Worm (Caenorhabditis elegans) whole organism, young adult: Measurements from ENCODE around the gene C01B10.44.

Source experiments
- F22D6.2 ChIP-seq: sonication (generic microtip); optimal IDR thresholded peaks from 2 replicates; lab custom pipeline; 2016; ENCODE audit warnings: mild to moderate bottlenecking, missing genetic modification characterization, missing compliant biosample characterization
- F23B12.7 ChIP-seq: sonication (generic microtip); optimal IDR thresholded peaks from 2 replicates; lab custom pipeline; 2017; ENCODE audit warnings: missing genetic modification characterization, mild to moderate bottlenecking, missing compliant biosample characterization, antibody characterized with exemption, moderate library complexity; ENCODE audit not compliant: insufficient read depth
- F33H1.4 ChIP-seq: fragments of 200-800 bp; sonication (Bioruptor generic); IDR thresholded peaks from 2 replicates; pipeline ENCODE4 v1.3.6; 2022; ENCODE audit warnings: missing genetic modification reagents, missing genetic modification characterization, missing compliant biosample characterization
- F37B4.10 ChIP-seq: fragments of 200-800 bp; sonication (Bioruptor generic); IDR thresholded peaks from 2 replicates; pipeline ENCODE4 v1.3.6; 2022; ENCODE audit warnings: missing genetic modification characterization, missing compliant biosample characterization
- F39B2.1 ChIP-seq: fragments of 200-800 bp; sonication (Bioruptor generic); IDR thresholded peaks from 2 replicates; pipeline ENCODE4 v1.3.6; 2022; ENCODE audit warnings: missing genetic modification reagents, missing genetic modification characterization, missing compliant biosample characterization
- F55B11.4 ChIP-seq: sonication (generic microtip); optimal IDR thresholded peaks from 2 replicates; lab custom pipeline; 2016; ENCODE audit warnings: missing compliant biosample characterization, missing genetic modification characterization, borderline replicate concordance; ENCODE audit not compliant: insufficient read depth
- F57A8.1 ChIP-seq: fragments of 200-800 bp; sonication (Bioruptor generic); optimal IDR thresholded peaks from 2 replicates; lab custom pipeline; 2018; ENCODE audit warnings: mild to moderate bottlenecking, missing genetic modification characterization, moderate library complexity, missing compliant biosample characterization
- K11D2.4 ChIP-seq: fragments of 200-800 bp; sonication (Bioruptor generic); IDR thresholded peaks from 2 replicates; pipeline ENCODE4 v1.3.6; 2022; ENCODE audit warnings: missing genetic modification reagents, missing genetic modification characterization, missing compliant biosample characterization
- T26A5.8 ChIP-seq: sonication (generic microtip); optimal IDR thresholded peaks from 2 replicates; lab custom pipeline; 2016; ENCODE audit warnings: missing genetic modification characterization, missing compliant biosample characterization
- Y67H2A.10 ChIP-seq: fragments of 200-800 bp; sonication (Bioruptor generic); conservative IDR thresholded peaks from 2 replicates; pipeline ENCODE4 v1.3.6; 2022; ENCODE audit warnings: missing genetic modification reagents, missing genetic modification characterization, missing compliant biosample characterization
- Y79H2A.3 ChIP-seq: fragments of 200-800 bp; sonication (Bioruptor generic); conservative IDR thresholded peaks from 2 replicates; pipeline ENCODE4 v1.3.6; 2022; ENCODE audit warnings: missing genetic modification reagents, missing genetic modification characterization, missing compliant biosample characterization
- ama-1 ChIP-seq, 3 experiments: fragments of 150-350 bp in 1 of 3; sonication (generic microtip) in 2 of 3; optimal IDR thresholded peaks; 2 replicates each; lab custom pipeline; 2014 to 2018; ENCODE audit warnings: missing biosample characterization in 2 of 3, missing genetic modification characterization in 2 of 3, missing genetic modification reagents in 2 of 3
- aptf-2 ChIP-seq: fragments of 200-800 bp; sonication (Bioruptor generic); conservative IDR thresholded peaks from 2 replicates; pipeline ENCODE4 v1.3.6; 2022; ENCODE audit warnings: missing genetic modification reagents, missing genetic modification characterization, missing compliant biosample characterization
- athp-1 ChIP-seq: sonication (generic microtip); optimal IDR thresholded peaks from 2 replicates; lab custom pipeline; 2017; ENCODE audit warnings: mild to moderate bottlenecking, missing genetic modification characterization, missing compliant biosample characterization
- ceh-27 ChIP-seq: fragments of 200-800 bp; sonication (Bioruptor generic); optimal IDR thresholded peaks from 2 replicates; lab custom pipeline; 2018; ENCODE audit warnings: mild to moderate bottlenecking, missing genetic modification characterization, moderate library complexity, missing compliant biosample characterization
- chd-7 ChIP-seq: sonication (generic microtip); optimal IDR thresholded peaks from 2 replicates; lab custom pipeline; 2016; ENCODE audit warnings: mild to moderate bottlenecking, missing genetic modification characterization, moderate library complexity, missing compliant biosample characterization
- dpl-1 ChIP-seq: fragments of 150-350 bp; optimal IDR thresholded peaks from 2 replicates; lab custom pipeline; 2014; ENCODE audit warnings: missing biosample characterization, missing genetic modification reagents, missing genetic modification characterization
- gei-17 ChIP-seq: fragments of 200-800 bp; sonication (Bioruptor generic); optimal IDR thresholded peaks from 2 replicates; lab custom pipeline; 2018; ENCODE audit warnings: mild to moderate bottlenecking, missing genetic modification characterization, missing compliant biosample characterization
- him-1 ChIP-seq: sonication (generic microtip); optimal IDR thresholded peaks from 2 replicates; lab custom pipeline; 2016; ENCODE audit warnings: missing genotype, missing genetic modification reagents, missing genetic modification characterization, missing compliant biosample characterization
- hmg-1.2 ChIP-seq: fragments of 200-800 bp; sonication (Bioruptor generic); IDR thresholded peaks from 2 replicates; pipeline ENCODE4 v1.3.6; 2022; ENCODE audit warnings: missing genetic modification reagents, missing genetic modification characterization, missing compliant biosample characterization
- lag-1 ChIP-seq: fragments of 200-800 bp; sonication (Bioruptor generic); IDR thresholded peaks from 2 replicates; pipeline ENCODE4 v1.3.6; 2022; ENCODE audit warnings: missing genetic modification reagents, missing genetic modification characterization, missing compliant biosample characterization
- lin-26 ChIP-seq: fragments of 200-800 bp; sonication (Bioruptor generic); IDR thresholded peaks from 2 replicates; pipeline ENCODE4 v1.3.6; 2022; ENCODE audit warnings: missing genetic modification reagents, missing genetic modification characterization, missing compliant biosample characterization
- lir-1 ChIP-seq: fragments of 200-800 bp; sonication (Bioruptor generic); conservative IDR thresholded peaks from 2 replicates; pipeline ENCODE4 v1.3.6; 2022; ENCODE audit warnings: missing genetic modification reagents, missing genetic modification characterization, missing compliant biosample characterization
- mcd-1 ChIP-seq: fragments of 200-800 bp; sonication (Bioruptor generic); IDR thresholded peaks from 2 replicates; pipeline ENCODE4 v1.3.6; 2022; ENCODE audit warnings: missing genetic modification reagents, missing genetic modification characterization, missing compliant biosample characterization
- nfya-1 ChIP-seq: sonication (generic microtip); optimal IDR thresholded peaks from 2 replicates; lab custom pipeline; 2017; ENCODE audit warnings: antibody characterized with exemption, missing compliant biosample characterization, missing genetic modification characterization, borderline replicate concordance; ENCODE audit not compliant: insufficient read depth
- nhr-27 ChIP-seq: fragments of 200-800 bp; sonication (Bioruptor generic); optimal IDR thresholded peaks from 2 replicates; lab custom pipeline; 2018; ENCODE audit warnings: mild to moderate bottlenecking, missing genetic modification characterization, moderate library complexity, missing compliant biosample characterization
- nhr-90 ChIP-seq: sonication (generic microtip); optimal IDR thresholded peaks from 2 replicates; lab custom pipeline; 2016; ENCODE audit warnings: missing genotype, mild to moderate bottlenecking, missing genetic modification characterization, missing compliant biosample characterization
- pbrm-1 ChIP-seq: fragments of 200-800 bp; sonication (Bioruptor generic); IDR thresholded peaks from 2 replicates; pipeline ENCODE4 v1.3.6; 2022; ENCODE audit warnings: missing genetic modification reagents, missing genetic modification characterization, missing compliant biosample characterization
- repo-1 ChIP-seq: sonication (generic microtip); optimal IDR thresholded peaks from 2 replicates; lab custom pipeline; 2017; ENCODE audit warnings: mild to moderate bottlenecking, missing genetic modification characterization, missing compliant biosample characterization
- rpc-1 ChIP-seq, 2 experiments: fragments of 150-350 bp in 1 of 2; sonication (generic microtip) in 1 of 2; optimal IDR thresholded peaks; 2 replicates each; lab custom pipeline; 2014 to 2018; ENCODE audit warnings: missing biosample characterization in 1 of 2, missing genetic modification characterization in 1 of 2, missing genetic modification reagents in 1 of 2, missing genotype in 1 of 2
- sea-2 ChIP-seq: fragments of 200-800 bp; sonication (Bioruptor generic); IDR thresholded peaks from 2 replicates; pipeline ENCODE4 v1.3.6; 2022; ENCODE audit warnings: missing genetic modification characterization, missing compliant biosample characterization
- unc-62 ChIP-seq: fragments of 150-350 bp; optimal IDR thresholded peaks from 2 replicates; lab custom pipeline; 2014; ENCODE audit warnings: missing biosample characterization, missing genetic modification reagents, missing genetic modification characterization
- zim-3 ChIP-seq: sonication (generic microtip); optimal IDR thresholded peaks from 2 replicates; lab custom pipeline; 2017; ENCODE audit warnings: mild to moderate bottlenecking, missing genetic modification characterization, moderate library complexity, missing compliant biosample characterization
- ztf-25 ChIP-seq: fragments of 200-800 bp; sonication (Bioruptor generic); IDR thresholded peaks from 2 replicates; pipeline ENCODE4 v1.3.6; 2022; ENCODE audit warnings: missing genetic modification reagents, missing genetic modification characterization, missing compliant biosample characterization
- ztf-28 ChIP-seq: fragments of 200-800 bp; sonication (Bioruptor generic); IDR thresholded peaks from 2 replicates; pipeline ENCODE4 v1.3.6; 2022; ENCODE audit warnings: missing genetic modification reagents, missing genetic modification characterization, missing compliant biosample characterization

C01B10.44 gene

ce11 chrIV:6602376-6602775, 21.1 kb upstream of the C01B10.44 start, which contains the start of gene F15B10.3:
TSS of gene F15B10.3 (plus strand) at chrIV:6602676.
- TF ChIP-seq ztf-28 (GFP tag; lab: Robert Waterston, UW) (no peak), ama-1 (optimal IDR thresholded peaks at IDR 0.05; lab: Kevin White, UChicago) (no peak), ama-1 (GFP tag; optimal IDR thresholded peaks at IDR 0.05; lab: Kevin White, UChicago) (no peak), lag-1 (GFP tag; lab: Robert Waterston, UW) (no peak), lin-26 (no peak), F57A8.1 (no peak), Y67H2A.10 (GFP tag; lab: Robert Waterston, UW) (no peak), nhr-90 (tag; lab: Kevin White, UChicago) (no peak), ztf-25 (no peak), F33H1.4 (GFP tag; lab: Robert Waterston, UW) (no peak), rpc-1 (optimal IDR thresholded peaks at IDR 0.05; lab: Kevin White, UChicago) (no peak), rpc-1 (tag; optimal IDR thresholded peaks at IDR 0.05; lab: Kevin White, UChicago) (no peak), him-1 (tag; lab: Kevin White, UChicago) (no peak), mcd-1 (GFP tag; lab: Robert Waterston, UW) (no peak), zim-3 (tag; lab: Kevin White, UChicago) (no peak), pbrm-1 (GFP tag; lab: Robert Waterston, UW) (no peak), aptf-2 (GFP tag; lab: Robert Waterston, UW) (no peak)

- TF ChIP-seq ama-1 (optimal IDR thresholded peaks at IDR 0.05; lab: Kevin White, UChicago) (no peak), ama-1 (GFP tag; optimal IDR thresholded peaks at IDR 0.05; lab: Kevin White, UChicago) (no peak), F22D6.2 (tag; lab: Kevin White, UChicago) (no peak), repo-1 (peak; percentile 53), F55B11.4 (tag; lab: Kevin White, UChicago) (no peak), chd-7 (tag; lab: Kevin White, UChicago) (peak; percentile 8), ceh-27 (GFP tag; lab: Kevin White, UChicago) (no peak), Y79H2A.3 (no peak), K11D2.4 (no peak)
These were observed 19.9 kb upstream of the C01B10.44 start for ce11 chrIV:6603549-6603948.

ce11 chrIV:6605863-6606262, 17.6 kb upstream of the C01B10.44 start, which contains the start of gene nstp-2:
TSS of gene nstp-2 (minus strand) at chrIV:6606188.
- TF ChIP-seq ama-1 (optimal IDR thresholded peaks at IDR 0.05; lab: Kevin White, UChicago) = no peak
- TF ChIP-seq ama-1 (GFP tag; optimal IDR thresholded peaks at IDR 0.05; lab: Kevin White, UChicago) = no peak
- no peak for TF ChIP-seq F23B12.7 (tag; lab: Kevin White, UChicago)
- no peak for TF ChIP-seq rpc-1 (optimal IDR thresholded peaks at IDR 0.05; lab: Kevin White, UChicago)
- TF ChIP-seq rpc-1 (tag; optimal IDR thresholded peaks at IDR 0.05; lab: Kevin White, UChicago) = no peak
- TF ChIP-seq F22D6.2 (tag; lab: Kevin White, UChicago) = no peak
- TF ChIP-seq dpl-1 = no peak
- TF ChIP-seq athp-1 (tag; lab: Kevin White, UChicago) = no peak
- no peak for TF ChIP-seq unc-62
- no peak for TF ChIP-seq gei-17 (GFP tag; lab: Kevin White, UChicago)
- TF ChIP-seq sea-2 (GFP tag; lab: Robert Waterston, UW) = no peak
- no peak for TF ChIP-seq nhr-27 (tag; lab: Kevin White, UChicago)
- TF ChIP-seq K11D2.4 = no peak
- no peak for TF ChIP-seq repo-1
- TF ChIP-seq F39B2.1 (GFP tag; lab: Robert Waterston, UW) = no peak
- no peak for TF ChIP-seq hmg-1.2 (GFP tag; lab: Robert Waterston, UW)
- TF ChIP-seq lir-1 (GFP tag; lab: Robert Waterston, UW) = no peak
- no peak for TF ChIP-seq F37B4.10 (GFP tag; lab: Robert Waterston, UW)
- TF ChIP-seq nfya-1 (tag; lab: Kevin White, UChicago) = no peak
- TF ChIP-seq T26A5.8 (tag; lab: Kevin White, UChicago) = no peak
- TF ChIP-seq, all 124 proteins: peak for 0
